Worm (Caenorhabditis elegans): ENCODE results near the gene F01D5.5.

- no peak for TF ChIP-seq unc-62 (GFP tag; optimal IDR thresholded peaks at IDR 0.05)
- no peak for TF ChIP-seq lsy-2 (tag; optimal IDR thresholded peaks at IDR 0.05)
These were observed 20.3 kb downstream of the F01D5.5 start for ce11 chrII:13981819-13982218.
